Fruit fly (Drosophila melanogaster) whole organism, pupa: ENCODE results near the gene P58IPK.
A peak's percentile ranks its signal among the peaks of the same experiment; 100 is the strongest.

Experiments
- CG10348 ChIP-seq: fragments of 200-800 bp; sonication (Bioruptor generic); IDR thresholded peaks from 2 replicates; pipeline ENCODE4 v1.3.6; 2022; ENCODE audit warnings: missing biosample characterization, missing genetic modification characterization
- CG12605 ChIP-seq: fragments of 200-800 bp; sonication (Bioruptor generic); IDR thresholded peaks from 2 replicates; pipeline ENCODE4 v1.3.6; 2022; ENCODE audit warnings: missing biosample characterization, missing genetic modification characterization
- CG13204 ChIP-seq: fragments of 200-800 bp; sonication (Bioruptor generic); optimal IDR thresholded peaks from 2 replicates; lab custom pipeline; 2018; ENCODE audit warnings: missing biosample characterization, mild to moderate bottlenecking, missing genetic modification characterization, moderate library complexity
- CG14655 ChIP-seq: fragments of 200-800 bp; sonication (Bioruptor generic); optimal IDR thresholded peaks from 3 replicates; lab custom pipeline; 2017; ENCODE audit warnings: mild to moderate bottlenecking, missing biosample characterization, missing genetic modification reagents, missing genetic modification characterization
- CG15710 ChIP-seq: fragments of 200-800 bp; sonication (Bioruptor generic); optimal IDR thresholded peaks from 2 replicates; lab custom pipeline; 2018; ENCODE audit warnings: missing biosample characterization, mild to moderate bottlenecking, missing genetic modification characterization, moderate library complexity
- CG17806 ChIP-seq: fragments of 200-800 bp; sonication (Bioruptor generic); optimal IDR thresholded peaks from 2 replicates; lab custom pipeline; 2018; ENCODE audit warnings: missing biosample characterization, mild to moderate bottlenecking, missing genetic modification characterization, moderate library complexity
- CG32121 ChIP-seq: fragments of 200-800 bp; sonication (Bioruptor generic); IDR thresholded peaks from 2 replicates; pipeline ENCODE4 v1.3.6; 2022; ENCODE audit warnings: missing biosample characterization, missing genetic modification characterization
- CG34367 ChIP-seq: fragments of 200-800 bp; sonication (Bioruptor generic); optimal IDR thresholded peaks from 2 replicates; lab custom pipeline; 2018; ENCODE audit warnings: missing biosample characterization, mild to moderate bottlenecking, missing genetic modification characterization
- CG4496 ChIP-seq: fragments of 200-800 bp; sonication (Bioruptor generic); IDR thresholded peaks from 3 replicates; pipeline ENCODE4 v1.3.6; 2022; ENCODE audit warnings: missing biosample characterization, missing genetic modification characterization
- CG8159 ChIP-seq: fragments of 200-800 bp; sonication (Bioruptor generic); optimal IDR thresholded peaks from 3 replicates; lab custom pipeline; 2018; ENCODE audit warnings: missing biosample characterization, mild to moderate bottlenecking, missing genetic modification characterization, moderate library complexity
- CG8301 ChIP-seq: fragments of 200-800 bp; sonication (Bioruptor generic); optimal IDR thresholded peaks from 2 replicates; lab custom pipeline; 2018; ENCODE audit warnings: missing biosample characterization, mild to moderate bottlenecking, missing genetic modification characterization
- CG9948 ChIP-seq: fragments of 200-800 bp; sonication (Bioruptor generic); optimal IDR thresholded peaks from 2 replicates; lab custom pipeline; 2018; ENCODE audit warnings: missing biosample characterization, mild to moderate bottlenecking, missing genetic modification characterization, moderate library complexity
- D1 ChIP-seq: fragments of 200-800 bp; sonication (Bioruptor generic); optimal IDR thresholded peaks from 2 replicates; lab custom pipeline; 2018; ENCODE audit warnings: missing biosample characterization, mild to moderate bottlenecking, missing genetic modification characterization, moderate library complexity
- EcR ChIP-seq: fragments of 200-800 bp; sonication (Bioruptor generic); optimal IDR thresholded peaks from 3 replicates; lab custom pipeline; 2019; ENCODE audit warnings: missing biosample characterization, missing genetic modification characterization, mild to moderate bottlenecking, moderate library complexity, missing genetic modification reagents
- Ets98B ChIP-seq: fragments of 200-800 bp; sonication (Bioruptor generic); IDR thresholded peaks from 2 replicates; pipeline ENCODE4 v1.3.6; 2022; ENCODE audit warnings: missing biosample characterization, missing genetic modification characterization
- Pif1A ChIP-seq: fragments of 200-800 bp; sonication (Bioruptor generic); optimal IDR thresholded peaks from 3 replicates; lab custom pipeline; 2016; ENCODE audit warnings: missing biosample characterization, missing genetic modification characterization
- Pif1B ChIP-seq: fragments of 200-800 bp; sonication (Bioruptor generic); optimal IDR thresholded peaks from 3 replicates; lab custom pipeline; 2016; ENCODE audit warnings: missing biosample characterization, missing genetic modification characterization
- Snoo ChIP-seq: fragments of 200-800 bp; sonication (Bioruptor generic); optimal IDR thresholded peaks from 3 replicates; lab custom pipeline; 2017; ENCODE audit warnings: missing biosample characterization, mild to moderate bottlenecking, missing genetic modification characterization, inconsistent platforms
- fd96Ca ChIP-seq: fragments of 200-800 bp; sonication (Bioruptor generic); IDR thresholded peaks from 3 replicates; pipeline ENCODE4 v1.3.6; 2022; ENCODE audit warnings: missing biosample characterization, missing genetic modification characterization
- gl ChIP-seq: fragments of 200-800 bp; sonication (Bioruptor generic); optimal IDR thresholded peaks from 2 replicates; lab custom pipeline; 2018; ENCODE audit warnings: missing biosample characterization, mild to moderate bottlenecking, missing genetic modification characterization
- rn ChIP-seq: fragments of 200-800 bp; sonication (Bioruptor generic); IDR thresholded peaks from 2 replicates; pipeline ENCODE4 v1.3.6; 2022; ENCODE audit warnings: missing biosample characterization, missing genetic modification characterization

P58IPK gene

DNA sequence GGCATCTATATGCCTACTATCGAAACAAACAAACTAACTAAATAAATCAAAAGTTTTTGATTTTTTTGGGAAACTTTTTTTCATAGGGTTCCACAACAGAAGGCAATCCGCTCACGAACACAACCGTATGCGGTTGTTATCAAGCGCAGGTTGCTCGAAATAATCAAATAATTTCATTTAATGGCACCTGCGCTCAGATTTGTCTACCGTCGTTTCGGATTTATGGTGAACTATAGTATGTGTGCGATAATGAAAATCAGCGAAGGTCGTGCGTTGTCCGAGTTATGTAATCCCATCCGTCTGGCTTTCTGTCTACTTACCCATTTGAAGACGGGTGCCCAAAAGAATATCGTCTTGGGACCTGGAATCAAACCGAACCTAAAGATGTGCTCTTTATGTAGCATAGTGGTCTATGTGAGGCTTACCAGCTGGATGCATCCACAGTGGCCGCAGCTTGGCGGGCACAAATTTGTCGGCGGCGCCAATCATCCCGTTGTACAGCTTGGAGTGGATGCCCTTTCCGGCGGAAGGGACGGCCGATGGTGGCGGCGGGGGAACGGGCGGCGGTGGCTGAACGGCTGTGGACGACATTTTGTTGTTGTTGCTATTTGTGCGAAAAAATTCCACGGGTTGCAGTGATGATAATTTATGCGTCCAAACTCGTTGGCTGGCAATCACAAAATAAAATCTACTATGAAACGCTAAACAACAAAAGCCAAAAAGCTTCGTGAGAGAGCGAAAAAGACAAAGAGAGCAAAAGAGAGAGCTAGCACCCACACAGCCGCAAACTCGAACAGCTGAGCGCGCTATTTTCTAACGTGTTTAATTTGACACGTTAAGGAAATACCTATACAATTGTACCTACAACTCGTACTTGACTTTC lies 13.6 kb upstream of the P58IPK start:
- TF ChIP-seq CG9948 (no peak), CG13204 (no peak), Pif1B (GFP tag; lab: Kevin White, UChicago) (no peak), CG15710 (tag; lab: Kevin White, UChicago) (no peak), CG12605 (GFP tag; lab: Robert Waterston, UW) (no peak; the same call in 1 of the 2 replicates), CG17806 (no peak), Snoo (no peak), gl (tag; lab: Kevin White, UChicago) (no peak)

- peak; percentile 98 for TF ChIP-seq fd96Ca (GFP tag; lab: Robert Waterston, UW)
- peak; percentile 99 for TF ChIP-seq Ets98B
- peak; percentile 76 for TF ChIP-seq D1 (tag; lab: Kevin White, UChicago)
- TF ChIP-seq CG17806, result peak; percentile 97
- peak; percentile 97 for TF ChIP-seq CG12605 (GFP tag; lab: Robert Waterston, UW)
- TF ChIP-seq CG9948, result peak; percentile 96
- TF ChIP-seq CG8159 (tag; lab: Kevin White, UChicago), result peak; percentile 95
- peak; percentile 97 for TF ChIP-seq CG15710 (tag; lab: Kevin White, UChicago)
- peak; percentile 96 for TF ChIP-seq Pif1A (GFP tag; lab: Kevin White, UChicago)
- TF ChIP-seq CG32121, result peak; percentile 98
- TF ChIP-seq EcR (GFP tag; lab: Kevin White, UChicago), result peak; percentile 67
- TF ChIP-seq CG34367 (tag; lab: Kevin White, UChicago), result peak; percentile 95
- TF ChIP-seq CG8301 (tag; lab: Kevin White, UChicago), result peak; percentile 99
- TF ChIP-seq gl (tag; lab: Kevin White, UChicago), result peak; percentile 90
- peak; percentile 99 for TF ChIP-seq CG4496 (GFP tag; lab: Robert Waterston, UW)
- TF ChIP-seq CG14655, result peak; percentile 98
- peak; percentile 96 for TF ChIP-seq Pif1B (GFP tag; lab: Kevin White, UChicago)
- peak; percentile 97 for TF ChIP-seq rn
- TF ChIP-seq CG10348 (GFP tag; lab: Robert Waterston, UW), result peak; percentile 92
- peak; percentile 96 for TF ChIP-seq Snoo
- peak; percentile 82 for TF ChIP-seq CG13204
- TF ChIP-seq, all 21 proteins: peak for 21
Observed at dm6 chr3R:9573812-9574587, 12.7 kb upstream of the P58IPK start, which contains the start of gene CG9399. CG9399 (minus strand) TSS chr3R:9574211.

DNA sequence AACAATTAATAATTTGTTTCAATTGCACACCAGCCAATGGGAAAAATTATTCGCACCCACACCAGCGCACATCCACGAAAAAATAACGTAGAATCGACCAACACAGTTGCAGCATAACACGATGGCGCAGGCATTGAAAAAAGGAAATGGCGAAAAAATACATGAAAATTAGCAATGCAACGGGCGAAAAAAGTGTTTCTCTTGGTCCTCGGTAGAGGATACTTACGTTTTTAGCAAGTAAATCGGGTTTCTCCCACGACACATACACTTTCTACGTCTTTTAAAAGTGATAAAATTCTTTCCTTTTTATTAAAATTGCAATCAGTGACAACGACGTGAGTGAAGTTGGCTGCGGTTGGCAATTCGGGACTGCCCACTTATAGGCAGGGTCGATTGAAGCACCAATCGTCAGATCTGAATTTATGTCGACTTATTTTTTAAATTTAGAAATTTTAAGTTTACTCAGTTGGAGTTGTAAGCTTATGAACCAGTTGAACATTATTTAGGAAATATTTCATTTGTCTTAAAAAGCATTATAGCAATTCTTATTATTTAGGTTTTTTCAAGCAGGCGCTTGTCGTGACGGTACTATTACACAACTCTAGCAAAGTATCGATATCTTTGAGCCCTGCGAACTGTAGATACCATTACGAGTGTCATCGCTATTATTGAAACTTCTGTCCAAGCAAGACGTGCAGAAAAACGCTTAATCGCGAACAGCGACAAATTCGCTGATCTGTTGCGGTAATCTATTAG lies 9.2 kb upstream of the P58IPK start, which contains the start of the genes Kap-alpha3 and Son:
Gene Kap-alpha3 (minus strand): TSS at position 352 of the 756 bp plus-strand sequence.
Gene Son (plus strand): TSS at position 661 of the 756 bp plus-strand sequence.
- TF ChIP-seq D1 (tag; lab: Kevin White, UChicago), result no peak
- peak; percentile 36 for TF ChIP-seq CG17806
- no peak for TF ChIP-seq CG13204
- no peak for TF ChIP-seq CG10348 (GFP tag; lab: Robert Waterston, UW)
- peak; percentile 77 for TF ChIP-seq CG8301 (tag; lab: Kevin White, UChicago)
- TF ChIP-seq fd96Ca (GFP tag; lab: Robert Waterston, UW), result peak; percentile 73; the same call in 2 of the 3 replicates
- TF ChIP-seq CG12605 (GFP tag; lab: Robert Waterston, UW), result no peak
- TF ChIP-seq CG4496 (GFP tag; lab: Robert Waterston, UW), result peak; percentile 89
- peak; percentile 91 for TF ChIP-seq Snoo
- TF ChIP-seq CG34367 (tag; lab: Kevin White, UChicago), result peak; percentile 74
- TF ChIP-seq CG9948, result peak; percentile 59
- peak; percentile 79 for TF ChIP-seq CG32121
- TF ChIP-seq Ets98B, result peak; percentile 73
- TF ChIP-seq CG15710 (tag; lab: Kevin White, UChicago), result peak; percentile 79
- peak; percentile 52 for TF ChIP-seq rn
- TF ChIP-seq Pif1B (GFP tag; lab: Kevin White, UChicago), result peak; percentile 75
- TF ChIP-seq CG8159 (tag; lab: Kevin White, UChicago), result peak; percentile 72
- TF ChIP-seq EcR (GFP tag; lab: Kevin White, UChicago), result no peak
- TF ChIP-seq CG14655, result no peak
- peak; percentile 57 for TF ChIP-seq gl (tag; lab: Kevin White, UChicago)
- TF ChIP-seq Pif1A (GFP tag; lab: Kevin White, UChicago), result peak; percentile 83

dm6 chr3R:9581089-9581520 lies 5.6 kb upstream of the P58IPK start, which contains the start of gene CG8301:
CG8301 (plus strand) TSS chr3R:9581306.
- TF ChIP-seq CG15710 (tag; lab: Kevin White, UChicago) (no peak), CG8159 (tag; lab: Kevin White, UChicago) (peak; percentile 10), fd96Ca (GFP tag; lab: Robert Waterston, UW) (0 out of 3 replicates have a peak, but pooled peaks have one; percentile 26), CG17806 (peak; percentile 26), CG8301 (tag; lab: Kevin White, UChicago) (peak; percentile 75), CG4496 (GFP tag; lab: Robert Waterston, UW) (peak; percentile 24; the same call in 1 of the 3 replicates), Snoo (peak; percentile 8), D1 (tag; lab: Kevin White, UChicago) (no peak), rn (no peak), Pif1B (GFP tag; lab: Kevin White, UChicago) (peak; percentile 26), CG13204 (no peak), CG9948 (no peak), CG14655 (no peak), CG10348 (GFP tag; lab: Robert Waterston, UW) (no peak), Ets98B (peak; percentile 63; the same call in 1 of the 2 replicates), gl (tag; lab: Kevin White, UChicago) (no peak), EcR (GFP tag; lab: Kevin White, UChicago) (no peak), CG12605 (GFP tag; lab: Robert Waterston, UW) (peak; percentile 53; the same call in 1 of the 2 replicates), CG32121 (peak; percentile 55; the same call in 1 of the 2 replicates), Pif1A (GFP tag; lab: Kevin White, UChicago) (no peak), CG34367 (tag; lab: Kevin White, UChicago) (no peak)
- TF ChIP-seq, all 21 proteins: peak for 10
